Worm (Caenorhabditis elegans): ENCODE data around the gene F59A7.11.

DNA sequence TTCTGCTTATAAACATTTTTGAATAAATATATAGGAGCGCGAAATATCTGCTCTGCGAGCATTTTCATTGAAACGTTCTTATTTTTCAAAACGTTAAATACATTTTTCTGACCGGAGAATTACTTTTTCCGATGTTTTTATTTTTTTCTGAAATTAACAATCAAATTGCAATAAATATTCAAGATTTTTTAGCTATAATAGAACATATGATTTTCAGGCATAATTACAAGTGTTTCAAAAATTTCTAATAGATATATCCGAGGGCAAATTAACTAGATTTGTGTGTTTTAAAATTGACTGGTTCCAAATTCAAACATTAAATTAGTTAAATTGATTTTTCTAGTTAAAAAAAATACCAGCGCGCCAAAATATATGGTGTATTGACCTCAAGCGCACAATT is 34.8 kb downstream of the F59A7.11 start, which contains the start of gene T08B1.4:
- TF ChIP-seq snpc-4 (GFP tag; optimal IDR thresholded peaks at IDR 0.05) (no peak), snpc-4 (tag; optimal IDR thresholded peaks at IDR 0.05) (no peak), hsf-1 (GFP tag; IDR thresholded peaks at IDR 0.05) (no peak), dox-1 (GFP tag; IDR thresholded peaks at IDR 0.05) (no peak), ama-1 (optimal IDR thresholded peaks at IDR 0.05) (no peak), ama-1 (GFP tag; optimal IDR thresholded peaks at IDR 0.05) (no peak), F52B5.7 (tag; optimal IDR thresholded peaks at IDR 0.05) (no peak), nhr-120 (GFP tag; IDR thresholded peaks at IDR 0.05) (no peak), mel-28 (tag; optimal IDR thresholded peaks at IDR 0.05; ENCODE audit: borderline replicate concordance) (no peak), cebp-2 (GFP tag; IDR thresholded peaks at IDR 0.05) (no peak), repo-1 (tag; optimal IDR thresholded peaks at IDR 0.05) (no peak), F10E7.11 (tag; optimal IDR thresholded peaks at IDR 0.05) (no peak), F55B11.4 (tag; optimal IDR thresholded peaks at IDR 0.05; ENCODE audit: borderline replicate concordance, insufficient read depth) (no peak), F33H1.4 (GFP tag; IDR thresholded peaks at IDR 0.05) (no peak)
